Worm (Caenorhabditis elegans): ENCODE measurements around the gene T24A6.1.
"Not testable (repeated sequence)": the region's sequence is repeated elsewhere in the genome, so short reads cannot be mapped to it uniquely, and the experiment has no call there.

T24A6.1 gene

DNA sequence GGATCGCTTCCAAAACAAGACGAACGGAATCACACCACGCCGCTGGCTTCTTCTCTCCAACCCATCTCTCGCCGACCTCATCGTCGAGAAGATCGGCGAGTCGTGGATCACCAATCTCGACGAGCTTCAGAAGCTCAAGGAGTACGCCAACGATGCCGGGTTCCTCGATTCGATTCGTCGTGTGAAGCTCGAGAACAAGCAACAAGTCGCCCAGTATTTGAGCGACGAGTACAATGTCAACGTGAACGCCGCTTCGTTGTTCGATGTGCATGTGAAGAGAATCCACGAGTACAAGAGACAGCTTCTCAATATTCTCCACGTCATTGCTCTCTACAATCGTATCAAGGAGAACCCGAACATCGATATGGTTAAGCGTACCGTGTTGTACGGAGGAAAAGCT, 24.8 kb downstream of the T24A6.1 start:
- no peak for TF ChIP-seq unc-62 (GFP tag; optimal IDR thresholded peaks at IDR 0.05)

DNA sequence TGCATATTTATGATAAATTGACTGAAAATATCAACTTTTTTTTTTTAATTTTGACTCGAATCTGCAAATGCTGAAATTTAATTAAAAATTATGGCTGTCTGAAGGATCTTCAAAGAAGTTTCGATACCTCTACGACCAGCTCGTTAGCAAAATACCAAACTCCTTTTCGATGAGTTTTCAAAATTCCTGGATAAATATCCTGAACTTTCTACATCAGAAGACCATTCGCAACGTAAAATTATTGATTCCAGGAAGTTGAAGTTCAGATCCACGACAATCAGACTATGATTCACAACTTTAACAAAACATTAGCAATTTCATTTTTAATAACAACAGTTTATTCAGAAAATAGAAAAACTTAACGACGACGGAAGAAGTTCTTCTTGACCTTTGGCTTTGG, 26.2 kb downstream of the T24A6.1 start:
- no peak for TF ChIP-seq unc-62 (GFP tag; optimal IDR thresholded peaks at IDR 0.05)

DNA sequence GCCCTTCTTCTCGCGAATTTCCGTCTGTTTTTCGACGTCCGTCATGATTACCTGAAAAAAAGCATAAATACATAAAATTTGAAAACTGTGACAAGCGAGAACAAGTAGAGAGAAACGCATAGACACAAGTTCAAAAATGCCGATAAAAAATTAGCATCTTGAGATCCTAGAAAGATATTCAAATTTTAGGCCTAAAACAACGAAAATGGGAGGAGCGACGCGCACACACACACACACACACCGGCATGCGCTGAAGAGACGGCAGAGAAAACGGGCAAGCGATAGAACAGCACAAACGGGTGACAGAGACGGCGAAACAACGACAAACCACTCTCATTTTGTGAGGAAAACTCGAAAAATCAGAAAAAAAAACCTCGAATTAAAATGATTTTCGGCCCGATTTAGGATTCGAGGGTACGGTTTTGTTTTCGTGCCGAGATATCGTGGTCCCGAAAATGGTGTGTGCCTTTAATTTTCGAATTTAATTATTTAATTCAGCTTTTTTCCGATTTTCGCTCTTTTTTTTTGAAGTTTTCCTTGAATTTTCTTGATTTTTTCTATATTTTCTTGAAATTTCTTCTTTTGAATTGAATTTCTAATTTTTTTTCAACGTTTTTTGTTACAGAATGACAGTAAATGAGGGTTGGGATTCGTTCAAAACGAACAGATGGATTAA, 27.3 kb downstream of the T24A6.1 start, which contains the start of the genes rpl-11.1 and T22F3.2:
Gene rpl-11.1 (minus strand): TSS at position 51 of the 676 bp plus-strand sequence.
Gene T22F3.2 (plus strand): TSS at position 626 of the 676 bp plus-strand sequence.
- no peak for TF ChIP-seq unc-62 (GFP tag; optimal IDR thresholded peaks at IDR 0.05)

DNA sequence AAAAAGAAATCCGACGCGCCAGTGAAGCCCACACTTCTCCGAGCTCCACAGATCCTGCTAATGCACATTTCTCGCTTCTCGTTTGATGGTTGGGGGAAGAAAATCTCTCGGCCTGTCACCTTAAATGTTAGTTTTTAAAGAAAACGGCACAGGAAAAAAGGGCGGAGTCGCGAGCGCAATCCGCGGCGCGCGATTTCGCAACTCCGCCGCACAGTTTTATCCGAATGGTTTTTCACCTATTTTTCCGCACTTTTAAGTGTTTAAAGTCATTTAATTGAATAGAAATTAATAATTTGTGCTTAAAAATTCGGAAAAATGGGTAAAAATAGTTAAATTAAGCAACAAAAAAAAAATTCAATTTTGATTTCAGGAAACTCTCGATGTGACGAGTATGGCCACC, 28.8 kb downstream of the T24A6.1 start:
- TF ChIP-seq unc-62 (GFP tag; optimal IDR thresholded peaks at IDR 0.05) = no peak

DNA sequence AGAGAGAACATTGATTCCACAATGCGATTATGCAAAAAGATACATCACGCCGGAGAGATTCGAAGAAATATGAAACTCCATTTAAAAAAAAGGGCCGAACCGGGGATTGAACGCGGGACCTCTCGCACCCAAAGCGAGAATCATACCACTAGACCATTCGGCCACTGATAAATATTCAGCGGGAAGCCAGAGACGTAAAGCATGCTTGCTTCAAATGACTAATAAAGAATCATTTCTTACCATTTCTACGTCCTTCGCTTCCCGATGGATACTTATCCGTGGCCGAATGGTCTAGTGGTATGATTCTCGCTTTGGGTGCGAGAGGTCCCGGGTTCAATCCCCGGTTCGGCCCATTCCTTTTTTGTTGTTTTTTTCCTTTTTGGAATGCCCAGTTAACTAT, 29.4 kb downstream of the T24A6.1 start:
- no peak for TF ChIP-seq unc-62 (GFP tag; optimal IDR thresholded peaks at IDR 0.05)

DNA sequence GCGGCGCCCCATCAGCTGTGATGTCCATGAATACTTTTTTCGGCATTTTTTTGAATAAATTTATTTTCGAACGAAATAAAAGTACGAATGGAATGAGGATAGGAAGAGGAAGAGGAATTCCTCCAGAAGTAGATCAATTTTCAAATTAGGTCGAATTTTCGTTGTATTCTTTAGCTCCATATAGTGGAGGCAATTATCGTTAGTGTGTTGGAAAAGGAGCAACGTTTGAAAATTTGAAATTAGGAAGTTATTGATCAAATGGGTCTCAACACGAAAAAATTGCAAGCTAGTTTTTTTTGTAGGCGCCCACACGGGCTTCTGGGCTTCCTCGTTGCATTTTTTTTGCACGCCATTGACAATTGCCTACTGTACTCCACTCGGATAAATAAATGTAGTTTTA, 33.3 kb downstream of the T24A6.1 start, which contains the start of gene T22F3.12:
Gene T22F3.12 (minus strand): TSS at position 101 of the 400 bp plus-strand sequence.
- no peak for TF ChIP-seq unc-62 (GFP tag; optimal IDR thresholded peaks at IDR 0.05)

DNA sequence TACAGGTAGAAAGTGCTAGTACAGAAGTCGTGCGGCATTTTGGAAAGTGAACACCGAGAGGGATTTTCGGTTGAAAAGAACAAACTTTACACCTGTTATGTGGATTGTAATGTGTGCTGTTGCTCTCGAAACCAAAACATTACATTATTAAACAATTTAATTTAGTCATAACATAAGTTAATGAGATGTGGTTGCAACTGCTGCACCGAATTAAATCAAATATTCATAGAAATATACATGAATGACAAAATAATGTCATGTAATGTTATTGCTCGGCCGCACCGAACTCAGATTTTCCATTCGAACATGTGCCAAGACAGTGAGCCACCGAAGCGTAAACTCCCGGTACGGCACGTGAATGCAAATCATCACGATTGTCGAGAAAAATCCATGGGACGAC, 36.1 kb downstream of the T24A6.1 start, which contains the start of gene srh-213:
Gene srh-213 (minus strand): TSS at position 101 of the 400 bp plus-strand sequence.
- TF ChIP-seq unc-62 (GFP tag; optimal IDR thresholded peaks at IDR 0.05) = no peak

DNA sequence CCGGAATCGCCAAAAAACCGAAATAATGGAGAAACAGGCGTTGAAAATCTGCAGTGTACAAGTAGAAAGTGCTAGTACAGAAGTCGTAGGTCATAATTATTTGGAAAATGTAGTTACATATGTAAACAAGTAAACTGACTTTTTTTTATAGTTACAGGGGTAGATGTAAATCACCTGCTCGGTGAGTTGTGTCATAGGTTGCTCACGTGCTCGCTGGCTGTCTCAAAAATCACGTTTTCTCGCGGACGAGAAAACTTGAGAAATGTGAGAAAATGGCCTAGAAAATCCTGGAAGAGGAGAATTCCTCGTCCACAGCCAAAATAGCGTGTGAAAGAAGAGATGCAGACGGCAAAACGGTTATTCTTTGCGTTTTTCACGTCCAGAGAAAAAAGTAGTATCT, 38.2 kb downstream of the T24A6.1 start, which contains the start of gene srh-212:
Gene srh-212 (minus strand): TSS at position 101 of the 400 bp plus-strand sequence.
- TF ChIP-seq unc-62 (GFP tag; optimal IDR thresholded peaks at IDR 0.05) = not testable (repeated sequence)

DNA sequence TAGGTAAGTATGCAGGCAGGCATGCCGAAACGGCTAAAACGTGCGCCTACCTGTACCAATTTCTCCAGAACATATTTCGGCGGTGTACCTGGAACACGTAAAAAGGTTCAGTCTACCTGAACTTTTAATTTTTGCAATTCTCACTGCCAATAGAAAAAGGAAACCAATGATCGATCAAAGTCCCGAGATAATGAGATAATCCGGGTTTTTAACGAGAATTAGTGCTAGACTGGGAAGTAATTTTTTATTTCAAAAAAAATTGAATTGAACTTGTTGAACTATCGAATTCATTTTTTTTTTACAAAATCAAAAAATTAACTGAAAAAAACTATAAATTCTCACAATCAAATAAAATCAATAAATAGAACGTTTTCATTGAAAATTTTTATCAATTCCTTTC, 41.7 kb downstream of the T24A6.1 start, which contains the start of gene T22F3.7:
Gene T22F3.7 (minus strand): TSS at position 101 of the 400 bp plus-strand sequence.
- TF ChIP-seq unc-62 (GFP tag; optimal IDR thresholded peaks at IDR 0.05) = no peak

DNA sequence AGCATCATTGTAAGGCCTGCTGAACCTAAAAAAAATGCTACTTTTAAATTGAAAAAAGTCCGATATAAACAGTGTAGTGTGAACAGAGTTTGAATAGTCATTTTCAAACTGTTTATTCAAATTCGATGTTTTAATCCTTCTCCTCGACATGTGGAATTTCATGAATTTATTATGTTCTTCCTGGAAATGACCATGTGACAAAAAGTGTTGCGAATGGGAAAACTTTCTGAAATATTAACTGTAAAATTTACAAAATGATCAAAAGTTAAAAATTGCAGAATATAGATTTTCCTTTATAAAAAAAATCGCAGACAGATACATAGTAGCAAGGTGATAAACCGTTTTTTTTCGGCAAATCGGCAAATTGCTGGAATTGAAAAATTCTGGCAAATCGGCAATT, 46.5 kb downstream of the T24A6.1 start, which contains the start of gene T22F3.8:
Gene T22F3.8 (minus strand): TSS at position 101 of the 400 bp plus-strand sequence.
- no peak for TF ChIP-seq unc-62 (GFP tag; optimal IDR thresholded peaks at IDR 0.05)

DNA sequence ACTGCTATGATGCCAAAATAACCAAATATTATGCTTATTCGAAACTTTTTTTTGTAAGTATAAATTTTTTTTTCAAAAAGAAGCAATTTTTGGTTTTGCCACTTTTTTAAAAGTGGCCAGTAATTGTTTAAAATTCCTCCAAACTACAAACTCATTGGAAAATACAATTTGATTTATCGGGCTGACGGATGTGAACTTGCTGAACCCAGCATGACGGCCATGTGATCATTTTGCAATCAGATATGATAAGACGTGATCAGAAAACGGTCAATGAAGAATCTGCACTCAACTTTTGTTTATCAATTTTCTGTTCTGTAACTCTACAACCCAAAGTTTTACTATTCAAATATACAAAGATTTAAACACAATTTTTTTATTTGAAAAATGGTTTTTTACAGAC, 47.5 kb downstream of the T24A6.1 start:
- no peak for TF ChIP-seq unc-62 (GFP tag; optimal IDR thresholded peaks at IDR 0.05)
